Fruit fly (Drosophila melanogaster) whole organism, embryonic: Measurements from ENCODE around the gene VhaSFD.

Experiments
- Aef1 ChIP-seq: fragments of 200-800 bp; sonication (Bioruptor generic); IDR thresholded peaks from 3 replicates; pipeline ENCODE4 v1.3.6; 2022; ENCODE audit warnings: missing biosample characterization, missing genetic modification characterization
- B-H2 ChIP-seq: fragments of 200-800 bp; sonication (Bioruptor generic); optimal IDR thresholded peaks from 2 replicates; lab custom pipeline; 2018; ENCODE audit warnings: missing biosample characterization, mild to moderate bottlenecking, missing genetic modification characterization
- Bteb2 ChIP-seq: fragments of 200-800 bp; sonication (Bioruptor generic); optimal IDR thresholded peaks from 2 replicates; lab custom pipeline; 2016; ENCODE audit warnings: missing biosample characterization, missing genetic modification characterization
- CG10654 ChIP-seq: fragments of 200-800 bp; sonication (Bioruptor generic); optimal IDR thresholded peaks from 2 replicates; lab custom pipeline; 2016; ENCODE audit warnings: missing biosample characterization, missing genetic modification characterization
- CG11504 ChIP-seq: fragments of 200-800 bp; sonication (Bioruptor generic); optimal IDR thresholded peaks from 3 replicates; lab custom pipeline; 2019; ENCODE audit warnings: missing biosample characterization, mild to moderate bottlenecking, missing genetic modification characterization, moderate library complexity
- CG11695 ChIP-seq: fragments of 200-800 bp; sonication (Bioruptor generic); IDR thresholded peaks from 3 replicates; pipeline ENCODE4 v1.3.6; 2022; ENCODE audit warnings: missing biosample characterization, missing genetic modification characterization
- CG13775 ChIP-seq: fragments of 200-800 bp; sonication (Bioruptor generic); optimal IDR thresholded peaks from 3 replicates; lab custom pipeline; 2017; ENCODE audit warnings: missing biosample characterization, mild to moderate bottlenecking, missing genetic modification characterization
- CG14014 ChIP-seq: fragments of 200-800 bp; sonication (Bioruptor generic); IDR thresholded peaks from 2 replicates; pipeline ENCODE4 v1.3.6; 2022; ENCODE audit warnings: missing biosample characterization, missing genetic modification characterization
- CG15601 ChIP-seq: fragments of 200-800 bp; sonication (Bioruptor generic); optimal IDR thresholded peaks from 3 replicates; lab custom pipeline; 2019; ENCODE audit warnings: missing biosample characterization, mild to moderate bottlenecking, missing genetic modification characterization, moderate library complexity
- CG17186 ChIP-seq: fragments of 200-800 bp; sonication (Bioruptor generic); optimal IDR thresholded peaks from 3 replicates; lab custom pipeline; 2017; ENCODE audit warnings: missing biosample characterization, missing genetic modification reagents, missing genetic modification characterization
- CG17328 ChIP-seq: fragments of 200-800 bp; sonication (Bioruptor generic); IDR thresholded peaks from 2 replicates; pipeline ENCODE4 v1.3.6; 2022; ENCODE audit warnings: missing biosample characterization, missing genetic modification characterization
- CG17385 ChIP-seq: fragments of 200-800 bp; sonication (Bioruptor generic); optimal IDR thresholded peaks from 3 replicates; lab custom pipeline; 2018; ENCODE audit warnings: missing biosample characterization, mild to moderate bottlenecking, missing genetic modification characterization
- CG1792 ChIP-seq: fragments of 200-800 bp; sonication (Bioruptor generic); optimal IDR thresholded peaks from 2 replicates; lab custom pipeline; 2016; ENCODE audit warnings: missing biosample characterization, missing genetic modification characterization
- CG30403 ChIP-seq: fragments of 200-800 bp; sonication (Bioruptor generic); optimal IDR thresholded peaks from 3 replicates; lab custom pipeline; 2016; ENCODE audit warnings: missing biosample characterization, missing genetic modification characterization
- CG30431 ChIP-seq: fragments of 200-800 bp; sonication (Bioruptor generic); optimal IDR thresholded peaks from 2 replicates; lab custom pipeline; 2017; ENCODE audit warnings: missing biosample characterization, missing genetic modification characterization
- CG3163 ChIP-seq: fragments of 200-800 bp; sonication (Bioruptor generic); optimal IDR thresholded peaks from 3 replicates; lab custom pipeline; 2016; ENCODE audit warnings: missing biosample characterization, missing genetic modification characterization
- CG32767 ChIP-seq: fragments of 200-800 bp; sonication (Bioruptor generic); IDR thresholded peaks from 2 replicates; pipeline ENCODE4 v1.3.6; 2022; ENCODE audit warnings: missing biosample characterization, missing genetic modification characterization
- CG32772 ChIP-seq: fragments of 200-800 bp; sonication (Bioruptor generic); IDR thresholded peaks from 2 replicates; pipeline ENCODE4 v1.3.6; 2022; ENCODE audit warnings: missing biosample characterization, missing genetic modification characterization
- CG34224 ChIP-seq: fragments of 200-800 bp; sonication (Bioruptor generic); IDR thresholded peaks from 3 replicates; pipeline ENCODE4 v1.3.6; 2022; ENCODE audit warnings: missing biosample characterization, missing genetic modification characterization; ENCODE audit not compliant: partially characterized antibody
- CG4424 ChIP-seq: fragments of 200-800 bp; sonication (Bioruptor generic); optimal IDR thresholded peaks from 3 replicates; lab custom pipeline; 2016; ENCODE audit warnings: missing biosample characterization, missing genetic modification characterization
- CG4617 ChIP-seq: fragments of 200-800 bp; sonication (Bioruptor generic); optimal IDR thresholded peaks from 3 replicates; lab custom pipeline; 2016; ENCODE audit warnings: missing biosample characterization, missing genetic modification characterization, borderline replicate concordance
- CG6175 ChIP-seq: fragments of 200-800 bp; sonication (Bioruptor generic); IDR thresholded peaks from 3 replicates; pipeline ENCODE4 v1.3.6; 2022; ENCODE audit warnings: missing biosample characterization, missing genetic modification characterization
- CG7357 ChIP-seq: fragments of 200-800 bp; sonication (Bioruptor generic); IDR thresholded peaks from 3 replicates; pipeline ENCODE4 v1.3.6; 2022; ENCODE audit warnings: missing biosample characterization, missing genetic modification characterization
- CG7786 ChIP-seq: fragments of 200-800 bp; sonication (Bioruptor generic); optimal IDR thresholded peaks from 2 replicates; lab custom pipeline; 2016; ENCODE audit warnings: missing biosample characterization, missing genetic modification characterization
- CG7963 ChIP-seq: fragments of 200-800 bp; sonication (Bioruptor generic); IDR thresholded peaks from 3 replicates; pipeline ENCODE4 v1.3.6; 2022; ENCODE audit warnings: missing biosample characterization, missing genetic modification characterization; ENCODE audit not compliant: partially characterized antibody
- CG8089 ChIP-seq: fragments of 200-800 bp; sonication (Bioruptor generic); optimal IDR thresholded peaks from 3 replicates; lab custom pipeline; 2016; ENCODE audit warnings: missing biosample characterization, missing genetic modification characterization
- Dfd ChIP-seq, 2 experiments: fragments of >200 bp; optimal IDR thresholded peaks; 2 replicates each; lab custom pipeline; 2017; ENCODE audit warnings: missing biosample characterization in 2 of 2, missing genetic modification characterization in 2 of 2
- Dp ChIP-seq: fragments of 200-800 bp; sonication (Bioruptor generic); optimal IDR thresholded peaks from 2 replicates; lab custom pipeline; 2018; ENCODE audit warnings: missing biosample characterization, mild to moderate bottlenecking, missing genetic modification characterization, moderate library complexity
- Gug ChIP-seq: fragments of 200-800 bp; sonication (Bioruptor generic); IDR thresholded peaks from 4 replicates; pipeline ENCODE4 v1.3.6; 2022; ENCODE audit warnings: missing biosample characterization, missing genetic modification characterization
- Meics ChIP-seq: fragments of 200-800 bp; sonication (Bioruptor generic); optimal IDR thresholded peaks from 2 replicates; lab custom pipeline; 2017; ENCODE audit warnings: missing biosample characterization, mild to moderate bottlenecking, missing genetic modification characterization
- Mrtf ChIP-seq: fragments of 200-800 bp; sonication (Bioruptor generic); IDR thresholded peaks from 3 replicates; pipeline ENCODE4 v1.3.6; 2022; ENCODE audit warnings: missing biosample characterization, missing genetic modification characterization
- PHDP ChIP-seq: fragments of 200-800 bp; sonication (Bioruptor generic); optimal IDR thresholded peaks from 3 replicates; lab custom pipeline; 2018; ENCODE audit warnings: missing biosample characterization, mild to moderate bottlenecking, missing genetic modification characterization, moderate library complexity
- Sin3A ChIP-seq: fragments of >200 bp; optimal IDR thresholded peaks from 2 replicates; lab custom pipeline; 2018
- Xrp1 ChIP-seq: fragments of 200-800 bp; sonication (Bioruptor generic); IDR thresholded peaks from 2 replicates; pipeline ENCODE4 v1.3.6; 2022; ENCODE audit warnings: missing biosample characterization, missing genetic modification characterization
- ap ChIP-seq: fragments of 200-800 bp; sonication (Bioruptor generic); IDR thresholded peaks from 2 replicates; pipeline ENCODE4 v1.3.6; 2022; ENCODE audit warnings: missing biosample characterization, missing genetic modification characterization
- ci ChIP-seq: fragments of 200-800 bp; sonication (Bioruptor generic); IDR thresholded peaks from 3 replicates; pipeline ENCODE4 v1.3.6; 2022; ENCODE audit warnings: missing biosample characterization, missing genetic modification characterization
- dati ChIP-seq: fragments of 200-800 bp; sonication (Bioruptor generic); IDR thresholded peaks from 2 replicates; pipeline ENCODE4 v1.3.6; 2022; ENCODE audit warnings: missing biosample characterization, missing genetic modification characterization
- lbe ChIP-seq: fragments of 200-800 bp; sonication (Bioruptor generic); optimal IDR thresholded peaks from 2 replicates; lab custom pipeline; 2016; ENCODE audit warnings: missing biosample characterization, mild to moderate bottlenecking, missing genetic modification characterization
- luna ChIP-seq: fragments of 200-800 bp; sonication (Bioruptor generic); optimal IDR thresholded peaks from 2 replicates; lab custom pipeline; 2016; ENCODE audit warnings: missing biosample characterization, missing genetic modification characterization
- nerfin-1 ChIP-seq: fragments of 200-800 bp; sonication (Bioruptor generic); optimal IDR thresholded peaks from 3 replicates; lab custom pipeline; 2019; ENCODE audit warnings: missing biosample characterization, mild to moderate bottlenecking, missing genetic modification characterization, moderate library complexity
- p53 ChIP-seq: fragments of 200-800 bp; sonication (Bioruptor generic); optimal IDR thresholded peaks from 2 replicates; lab custom pipeline; 2016; ENCODE audit warnings: missing biosample characterization, missing genetic modification characterization
- pan ChIP-seq, 4 experiments: fragments of >200 bp in 3 of 4; fragments of 200-800 bp in 1 of 4; sonication (Bioruptor generic) in 1 of 4; optimal IDR thresholded peaks in 3 of 4; IDR thresholded peaks in 1 of 4; 2 replicates each; pipeline versions ENCODE4 v1.3.6 to Lab custom; 2017 to 2022; ENCODE audit warnings: missing biosample characterization in 2 of 4, missing genetic modification characterization in 2 of 4, mixed read lengths in 1 of 4
- pita ChIP-seq: fragments of 200-800 bp; sonication (Bioruptor generic); optimal IDR thresholded peaks from 2 replicates; lab custom pipeline; 2017; ENCODE audit warnings: missing biosample characterization, mild to moderate bottlenecking, missing genetic modification characterization
- psq ChIP-seq: fragments of 200-800 bp; sonication (Bioruptor generic); optimal IDR thresholded peaks from 2 replicates; lab custom pipeline; 2017; ENCODE audit warnings: missing biosample characterization, missing genetic modification characterization
- sd ChIP-seq: fragments of 200-800 bp; sonication (Bioruptor generic); optimal IDR thresholded peaks from 3 replicates; lab custom pipeline; 2018; ENCODE audit warnings: missing biosample characterization, mild to moderate bottlenecking, missing genetic modification characterization, moderate library complexity
- sob ChIP-seq: fragments of 200-800 bp; sonication (Bioruptor generic); IDR thresholded peaks from 2 replicates; pipeline ENCODE4 v1.3.6; 2022; ENCODE audit warnings: missing biosample characterization, missing genetic modification characterization
- tll ChIP-seq, 2 experiments: fragments of 200-800 bp in 1 of 2; fragments of >200 bp in 1 of 2; sonication (Bioruptor generic) in 1 of 2; optimal IDR thresholded peaks; 2 replicates each; lab custom pipeline; 2017 to 2019; ENCODE audit warnings: missing biosample characterization in 2 of 2, missing genetic modification characterization in 2 of 2, mild to moderate bottlenecking in 1 of 2, moderate library complexity in 1 of 2
- tx ChIP-seq: fragments of 200-800 bp; sonication (Bioruptor generic); optimal IDR thresholded peaks from 2 replicates; lab custom pipeline; 2016; ENCODE audit warnings: missing biosample characterization, missing genetic modification characterization
- z ChIP-seq: fragments of 200-800 bp; sonication (Bioruptor generic); IDR thresholded peaks from 3 replicates; pipeline ENCODE4 v1.3.6; 2022; ENCODE audit warnings: missing biosample characterization, missing genetic modification characterization
- zfh2 ChIP-seq: fragments of 200-800 bp; sonication (Bioruptor generic); optimal IDR thresholded peaks from 2 replicates; lab custom pipeline; 2016; ENCODE audit warnings: missing biosample characterization, missing genetic modification characterization

The VhaSFD gene

DNA sequence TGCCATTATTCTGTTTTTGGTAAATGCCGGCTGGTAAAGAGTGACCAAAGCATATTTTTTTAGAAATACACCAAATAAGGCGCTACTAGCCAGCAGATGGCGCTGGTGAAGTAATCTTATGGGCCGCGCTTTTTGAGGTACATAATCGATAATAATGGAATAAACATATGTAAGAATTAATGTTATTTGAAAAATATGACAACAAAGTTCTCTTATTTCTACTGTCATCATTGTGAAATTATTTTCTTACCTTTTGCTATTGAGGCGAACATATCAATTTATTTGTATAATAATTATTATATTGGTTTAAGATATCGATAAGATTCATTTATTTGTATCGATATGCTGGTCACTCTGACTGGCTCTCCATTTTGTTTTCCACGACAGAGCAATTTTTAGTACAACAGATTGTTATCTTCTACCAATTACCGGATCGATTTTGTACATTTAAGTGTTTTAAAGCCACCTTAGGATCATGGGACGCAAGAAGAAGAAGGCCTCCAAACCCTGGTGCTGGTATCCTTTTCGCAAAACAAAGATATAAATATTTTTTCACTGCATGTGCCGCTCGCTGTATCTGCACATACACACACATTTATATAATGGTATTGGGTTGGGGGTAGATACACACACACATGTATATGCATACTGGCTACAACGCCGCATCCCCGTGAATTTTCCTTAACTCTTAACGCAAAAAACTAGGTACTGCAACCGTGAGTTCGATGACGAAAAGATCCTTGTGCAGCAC is 15.6 kb upstream of the VhaSFD start, which contains the start of the genes LSm7 and BuGZ (continued):
- TF ChIP-seq sob (GFP tag; lab: Robert Waterston, UW) (no peak), ap (GFP tag; lab: Robert Waterston, UW) (no peak), ci (GFP tag; lab: Robert Waterston, UW) (no peak; the same call in 1 of the 3 replicates), CG4617 (GFP tag; lab: Kevin White, UChicago) (peak; percentile 51), CG17385 (GFP tag; lab: Kevin White, UChicago) (no peak), CG17328 (no peak), z (GFP tag; lab: Robert Waterston, UW) (no peak), pita (no peak), CG6175 (GFP tag; lab: Robert Waterston, UW) (no peak), CG17186 (GFP tag; lab: Kevin White, UChicago) (peak; percentile 83), luna (GFP tag; lab: Kevin White, UChicago) (no peak), CG30431 (GFP tag; lab: Kevin White, UChicago) (no peak), pan (optimal IDR thresholded peaks at IDR 0.05; lab: Kevin White, UChicago) (no peak), pan (GFP tag; optimal IDR thresholded peaks at IDR 0.05 in 1 of 2, IDR thresholded peaks at IDR 0.05 in 1 of 2) (no peak), Sin3A (peak; percentile 32), Bteb2 (GFP tag; lab: Kevin White, UChicago) (no peak), Meics (GFP tag; lab: Kevin White, UChicago) (no peak), CG11504 (tag; lab: Kevin White, UChicago) (no peak), PHDP (tag; lab: Kevin White, UChicago) (no peak), CG34224 (GFP tag; lab: Robert Waterston, UW) (peak; percentile 42; the same call in 2 of the 3 replicates), CG11695 (no peak), Gug (GFP tag; lab: Robert Waterston, UW) (no peak), psq (GFP tag; lab: Kevin White, UChicago) (peak; percentile 3), Dp (GFP tag; lab: Kevin White, UChicago) (peak; percentile 61), p53 (GFP tag; lab: Kevin White, UChicago) (no peak), Aef1 (GFP tag; lab: Robert Waterston, UW) (no peak), Mrtf (GFP tag; lab: Robert Waterston, UW) (no peak), CG1792 (GFP tag; lab: Kevin White, UChicago) (no peak), CG15601 (tag; lab: Kevin White, UChicago) (peak; percentile 62), lbe (GFP tag; lab: Kevin White, UChicago) (no peak), tx (GFP tag; lab: Kevin White, UChicago) (no peak), Dfd (GFP tag; optimal IDR thresholded peaks at IDR 0.05; lab: Kevin White, UChicago) (no peak), CG3163 (GFP tag; lab: Kevin White, UChicago) (no peak), tll (GFP tag; optimal IDR thresholded peaks at IDR 0.05; lab: Kevin White, UChicago) (no peak), CG13775 (GFP tag; lab: Kevin White, UChicago) (peak; percentile 65), B-H2 (no peak), CG4424 (GFP tag; lab: Kevin White, UChicago) (peak; percentile 54), CG7357 (GFP tag; lab: Robert Waterston, UW) (no peak), CG8089 (GFP tag; lab: Kevin White, UChicago) (no peak), CG7786 (GFP tag; lab: Kevin White, UChicago) (no peak), zfh2 (GFP tag; lab: Kevin White, UChicago) (no peak), dati (GFP tag; lab: Robert Waterston, UW) (no peak), CG10654 (no peak), nerfin-1 (peak; percentile 17), sd (no peak), CG30403 (GFP tag; lab: Kevin White, UChicago) (peak; percentile 38), Xrp1 (GFP tag; lab: Robert Waterston, UW) (peak; percentile 31; the same call in 1 of the 2 replicates), CG14014 (GFP tag; lab: Robert Waterston, UW) (no peak), CG32767 (GFP tag; lab: Robert Waterston, UW) (peak; percentile 80), CG32772 (GFP tag; lab: Robert Waterston, UW) (no peak), CG7963 (no peak)
